Worm (Caenorhabditis elegans) whole organism, L4 larva: Measurements from ENCODE around the gene mbf-1.

Experiments
- F37D6.2 ChIP-seq: sonication (generic microtip); optimal IDR thresholded peaks from 2 replicates; lab custom pipeline; 2016; ENCODE audit warnings: mild to moderate bottlenecking, missing genetic modification characterization, missing compliant biosample characterization
- F49E8.2 ChIP-seq: sonication (generic microtip); optimal IDR thresholded peaks from 2 replicates; lab custom pipeline; 2016; ENCODE audit warnings: missing compliant biosample characterization, mild to moderate bottlenecking, missing genetic modification characterization, borderline replicate concordance
- T20F7.1 ChIP-seq: fragments of 200-800 bp; sonication (Bioruptor generic); optimal IDR thresholded peaks from 2 replicates; lab custom pipeline; 2018; ENCODE audit warnings: mild to moderate bottlenecking, missing genetic modification characterization, missing compliant biosample characterization
- T26A8.4 ChIP-seq: fragments of 200-800 bp; sonication (Bioruptor generic); IDR thresholded peaks from 2 replicates; pipeline ENCODE4 v1.3.6; 2022; ENCODE audit warnings: missing genetic modification characterization, missing compliant biosample characterization
- Y105C5A.15 ChIP-seq: fragments of 200-800 bp; sonication (Bioruptor generic); IDR thresholded peaks from 2 replicates; pipeline ENCODE4 v1.3.6; 2022; ENCODE audit warnings: missing genetic modification characterization, missing compliant biosample characterization
- Y5F2A.4 ChIP-seq: fragments of 200-800 bp; sonication (Bioruptor generic); optimal IDR thresholded peaks from 2 replicates; lab custom pipeline; 2018; ENCODE audit warnings: mild to moderate bottlenecking, missing genetic modification characterization, missing compliant biosample characterization
- Y75B8A.6 ChIP-seq: fragments of 200-800 bp; sonication (Bioruptor generic); IDR thresholded peaks from 2 replicates; pipeline ENCODE4 v1.3.6; 2022; ENCODE audit warnings: missing genetic modification reagents, missing genetic modification characterization, missing compliant biosample characterization
- ZK337.2 ChIP-seq: fragments of 200-800 bp; sonication (Bioruptor generic); IDR thresholded peaks from 2 replicates; pipeline ENCODE4 v1.3.6; 2022; ENCODE audit warnings: missing genetic modification reagents, missing genetic modification characterization, missing compliant biosample characterization
- aha-1 ChIP-seq: fragments of 150-350 bp; peaks from one replicate; lab custom pipeline; 2014; ENCODE audit warnings: missing biosample characterization, missing genetic modification characterization
- aly-2 ChIP-seq: sonication (generic microtip); optimal IDR thresholded peaks from 2 replicates; lab custom pipeline; 2018; ENCODE audit warnings: missing biosample characterization, missing genetic modification characterization
- ama-1 ChIP-seq: fragments of 150-350 bp; optimal IDR thresholded peaks from 2 replicates; lab custom pipeline; 2014; ENCODE audit warnings: inconsistent platforms, mixed read lengths
- arid-1 ChIP-seq: fragments of 200-800 bp; sonication (Bioruptor generic); conservative IDR thresholded peaks from 2 replicates; pipeline ENCODE4 v1.3.6; 2022; ENCODE audit warnings: missing genetic modification reagents, missing genetic modification characterization, missing compliant biosample characterization
- ceh-28 ChIP-seq: fragments of 150-350 bp; optimal IDR thresholded peaks from 2 replicates; lab custom pipeline; 2014; ENCODE audit warnings: missing biosample characterization, missing genetic modification reagents, missing genetic modification characterization
- ctbp-1 ChIP-seq: fragments of 200-800 bp; sonication (Bioruptor generic); IDR thresholded peaks from 2 replicates; pipeline ENCODE4 v1.3.6; 2022; ENCODE audit warnings: missing genetic modification reagents, missing genetic modification characterization, missing compliant biosample characterization
- daf-16 ChIP-seq, 3 experiments: sonication (generic microtip); optimal IDR thresholded peaks; 2 replicates each; lab custom pipeline; 2016 to 2017; ENCODE audit warnings: missing genetic modification characterization in 3 of 3, missing genetic modification reagents in 3 of 3, mild to moderate bottlenecking in 2 of 3, missing compliant biosample characterization in 2 of 3, missing biosample characterization in 1 of 3, moderate library complexity in 1 of 3
- dmd-6 ChIP-seq: fragments of 200-800 bp; sonication (Bioruptor generic); IDR thresholded peaks from 2 replicates; pipeline ENCODE4 v1.3.6; 2022; ENCODE audit warnings: missing genetic modification reagents, missing genetic modification characterization, missing compliant biosample characterization
- dmd-9 ChIP-seq: fragments of 200-800 bp; sonication (Bioruptor generic); IDR thresholded peaks from 2 replicates; pipeline ENCODE4 v1.3.6; 2022; ENCODE audit warnings: missing genetic modification reagents, missing genetic modification characterization, missing compliant biosample characterization
- duxl-1 ChIP-seq: sonication (generic microtip); optimal IDR thresholded peaks from 2 replicates; lab custom pipeline; 2016; ENCODE audit warnings: mild to moderate bottlenecking, missing genetic modification characterization, moderate library complexity, missing compliant biosample characterization; ENCODE audit not compliant: poor library complexity
- egl-43 ChIP-seq: fragments of 200-800 bp; sonication (Bioruptor generic); IDR thresholded peaks from 2 replicates; pipeline ENCODE4 v1.3.6; 2022; ENCODE audit warnings: missing genetic modification reagents, missing genetic modification characterization, missing compliant biosample characterization
- gei-8 ChIP-seq: fragments of 200-800 bp; sonication (Bioruptor generic); optimal IDR thresholded peaks from 2 replicates; lab custom pipeline; 2018; ENCODE audit warnings: mild to moderate bottlenecking, missing genetic modification characterization, missing compliant biosample characterization
- hmg-1.1 ChIP-seq: fragments of 200-800 bp; sonication (Bioruptor generic); IDR thresholded peaks from 2 replicates; pipeline ENCODE4 v1.3.6; 2022; ENCODE audit warnings: missing genetic modification reagents, missing genetic modification characterization, missing compliant biosample characterization
- jun-1 ChIP-seq: fragments of 150-350 bp; optimal IDR thresholded peaks from 2 replicates; lab custom pipeline; 2014; ENCODE audit warnings: missing biosample characterization, missing genetic modification reagents, missing genetic modification characterization
- lin-15B ChIP-seq: fragments of 150-350 bp; sonication (generic microtip); optimal IDR thresholded peaks from 3 replicates; lab custom pipeline; 2014; ENCODE audit warnings: missing biosample characterization, missing genetic modification characterization
- lin-38 ChIP-seq: fragments of 200-800 bp; sonication (Bioruptor generic); IDR thresholded peaks from 2 replicates; pipeline ENCODE4 v1.3.6; 2022; ENCODE audit warnings: missing genetic modification reagents, missing genetic modification characterization, missing compliant biosample characterization
- lsy-2 ChIP-seq, 2 experiments: fragments of 150-350 bp in 1 of 2; sonication (generic microtip) in 1 of 2; optimal IDR thresholded peaks; 2 replicates each; lab custom pipeline; 2014 to 2017; ENCODE audit warnings: missing biosample characterization in 2 of 2, missing genetic modification characterization in 2 of 2
- madf-5 ChIP-seq, 2 experiments: fragments of 200-800 bp; sonication (Bioruptor generic); IDR thresholded peaks; 2 replicates each; pipeline ENCODE4 v1.3.6; 2022; ENCODE audit warnings: missing compliant biosample characterization in 2 of 2, missing genetic modification characterization in 2 of 2
- madf-9 ChIP-seq: fragments of 200-800 bp; sonication (Bioruptor generic); conservative IDR thresholded peaks from 2 replicates; pipeline ENCODE4 v1.3.6; 2022; ENCODE audit warnings: missing genetic modification reagents, missing genetic modification characterization, missing compliant biosample characterization
- mep-1 ChIP-seq: fragments of 150-350 bp; sonication (generic microtip); optimal IDR thresholded peaks from 3 replicates; lab custom pipeline; 2014; ENCODE audit warnings: missing biosample characterization, missing genetic modification characterization
- nhr-25 ChIP-seq: sonication (generic microtip); optimal IDR thresholded peaks from 2 replicates; lab custom pipeline; 2017; ENCODE audit warnings: missing genetic modification characterization, mild to moderate bottlenecking, missing compliant biosample characterization, antibody characterized with exemption, moderate library complexity, borderline replicate concordance; ENCODE audit not compliant: insufficient read depth
- nhr-28 ChIP-seq: fragments of 150-350 bp; optimal IDR thresholded peaks from 2 replicates; lab custom pipeline; 2014; ENCODE audit warnings: missing biosample characterization, missing genetic modification characterization
- nhr-41 ChIP-seq: fragments of 200-800 bp; sonication (Bioruptor generic); IDR thresholded peaks from 2 replicates; pipeline ENCODE4 v1.3.6; 2022; ENCODE audit warnings: missing genetic modification reagents, missing genetic modification characterization, missing compliant biosample characterization
- nhr-42 ChIP-seq: fragments of 200-800 bp; sonication (Bioruptor generic); IDR thresholded peaks from 2 replicates; pipeline ENCODE4 v1.3.6; 2022; ENCODE audit warnings: missing genetic modification characterization, missing compliant biosample characterization
- nhr-76 ChIP-seq: fragments of 150-350 bp; optimal IDR thresholded peaks from 2 replicates; lab custom pipeline; 2014; ENCODE audit warnings: missing biosample characterization, missing genetic modification characterization
- nhr-77 ChIP-seq: fragments of 150-350 bp; optimal IDR thresholded peaks from 2 replicates; lab custom pipeline; 2014; ENCODE audit warnings: missing biosample characterization, missing genetic modification characterization
- snpc-1.2 ChIP-seq: fragments of 200-800 bp; sonication (Bioruptor generic); IDR thresholded peaks from 2 replicates; pipeline ENCODE4 v1.3.6; 2022; ENCODE audit warnings: missing genetic modification reagents, missing genetic modification characterization, missing compliant biosample characterization
- spr-1 ChIP-seq: sonication (generic microtip); optimal IDR thresholded peaks from 2 replicates; lab custom pipeline; 2016; ENCODE audit warnings: mild to moderate bottlenecking, missing genetic modification characterization, missing compliant biosample characterization
- spr-3 ChIP-seq: fragments of 200-800 bp; sonication (Bioruptor generic); optimal IDR thresholded peaks from 2 replicates; lab custom pipeline; 2018; ENCODE audit warnings: mild to moderate bottlenecking, missing genetic modification characterization, missing compliant biosample characterization
- unc-39 ChIP-seq: sonication (generic microtip); optimal IDR thresholded peaks from 2 replicates; lab custom pipeline; 2017; ENCODE audit warnings: missing biosample characterization, missing genetic modification characterization
- zag-1 ChIP-seq: fragments of 150-350 bp; optimal IDR thresholded peaks from 2 replicates; lab custom pipeline; 2014; ENCODE audit warnings: missing biosample characterization, missing genetic modification characterization
- zfp-3 ChIP-seq: fragments of 200-800 bp; sonication (Bioruptor generic); conservative IDR thresholded peaks from 2 replicates; pipeline ENCODE4 v1.3.6; 2022; ENCODE audit warnings: missing genetic modification reagents, missing genetic modification characterization, missing compliant biosample characterization
- zip-2 ChIP-seq: fragments of 150-350 bp; optimal IDR thresholded peaks from 2 replicates; lab custom pipeline; 2014; ENCODE audit warnings: missing biosample characterization, missing genetic modification characterization

Gene mbf-1

ce11 chrIV:11480027-11480896, at the start of gene mbf-1, which contains the start of gene nse-4 (continued):
- TF ChIP-seq madf-5 (GFP tag; IDR thresholded peaks at IDR 0.05; lab: Robert Waterston, UW), result no peak
- TF ChIP-seq Y75B8A.6 (GFP tag; lab: Robert Waterston, UW), result no peak
- TF ChIP-seq ZK337.2 (GFP tag; lab: Robert Waterston, UW), result no peak
- TF ChIP-seq gei-8 (GFP tag; lab: Kevin White, UChicago), result no peak
- TF ChIP-seq aha-1 (tag; lab: Kevin White, UChicago), result peak; percentile 80
- peak in 1 of 2 experiments; percentile 78 for TF ChIP-seq lsy-2 (tag; optimal IDR thresholded peaks at IDR 0.05; lab: Kevin White, UChicago)
- TF ChIP-seq dmd-6 (GFP tag; lab: Robert Waterston, UW), result peak; percentile 37; the same call in 1 of the 2 replicates
- no peak for TF ChIP-seq nhr-76 (tag; lab: Kevin White, UChicago)
- no peak for TF ChIP-seq jun-1
- TF ChIP-seq lin-38 (GFP tag; lab: Robert Waterston, UW), result peak; percentile 69
- TF ChIP-seq zag-1 (tag; lab: Kevin White, UChicago), result no peak
- TF ChIP-seq ctbp-1 (GFP tag; lab: Robert Waterston, UW), result 0 out of 2 replicates have a peak, but pooled peaks have one; percentile 10
- TF ChIP-seq madf-9 (GFP tag; lab: Robert Waterston, UW), result no peak
- no peak for TF ChIP-seq ama-1 (lab: Kevin White, UChicago)
- TF ChIP-seq egl-43 (GFP tag; lab: Robert Waterston, UW), result no peak
- no peak for TF ChIP-seq F37D6.2
- peak; percentile 23 for TF ChIP-seq nhr-28 (tag; lab: Kevin White, UChicago)
- TF ChIP-seq Y5F2A.4 (GFP tag; lab: Kevin White, UChicago), result no peak
- TF ChIP-seq snpc-1.2 (GFP tag; lab: Robert Waterston, UW), result no peak
- TF ChIP-seq duxl-1 (tag; lab: Kevin White, UChicago), result no peak
- TF ChIP-seq nhr-25 (tag; lab: Kevin White, UChicago), result no peak

ce11 chrIV:11527752-11528151, 47.6 kb upstream of the mbf-1 start, which contains the start of gene M04B2.2:
Gene M04B2.2, plus strand, starts transcription at chrIV:11528052.
- TF ChIP-seq aly-2 (tag; lab: Kevin White, UChicago), result peak; percentile 52
- TF ChIP-seq lin-15B (tag; lab: Kevin White, UChicago), result no peak
- peak; percentile 47 for TF ChIP-seq aha-1 (tag; lab: Kevin White, UChicago)
- peak; percentile 56 for TF ChIP-seq ama-1 (lab: Kevin White, UChicago)
- TF ChIP-seq madf-5 (GFP tag; IDR thresholded peaks at IDR 0.05; lab: Robert Waterston, UW), result no peak
- peak; percentile 67 for TF ChIP-seq mep-1 (tag; lab: Kevin White, UChicago)

ce11 chrIV:11526189-11526588, 46.0 kb upstream of the mbf-1 start:
- TF ChIP-seq egl-43 (GFP tag; lab: Robert Waterston, UW) (0 out of 2 replicates have a peak, but pooled peaks have one; percentile 2), nhr-42 (no peak), daf-16 (GFP tag; optimal IDR thresholded peaks at IDR 0.05; lab: Kevin White, UChicago) (no peak), daf-16 (tag; optimal IDR thresholded peaks at IDR 0.05; lab: Kevin White, UChicago) (no peak)

ce11 chrIV:11524241-11524692, 44.1 kb upstream of the mbf-1 start, which contains the start of gene mep-1:
Gene mep-1, plus strand, starts transcription at chrIV:11524642.
- peak; percentile 57 for TF ChIP-seq T26A8.4
- 0 out of 2 replicates have a peak, but pooled peaks have one; percentile 66 for TF ChIP-seq nhr-42
- TF ChIP-seq snpc-1.2 (GFP tag; lab: Robert Waterston, UW), result no peak
- TF ChIP-seq arid-1 (GFP tag; lab: Robert Waterston, UW), result 0 out of 2 replicates have a peak, but pooled peaks have one; percentile 24
- TF ChIP-seq dmd-9, result peak; percentile 58; the same call in 1 of the 2 replicates
- no peak for TF ChIP-seq nhr-41
- TF ChIP-seq zip-2 (tag; lab: Kevin White, UChicago), result no peak
- TF ChIP-seq nhr-77 (tag; lab: Kevin White, UChicago), result peak; percentile 12
- TF ChIP-seq unc-39 (tag; lab: Kevin White, UChicago), result no peak
- TF ChIP-seq ceh-28 (tag; lab: Kevin White, UChicago), result no peak
- TF ChIP-seq spr-1, result no peak
- TF ChIP-seq lin-38 (GFP tag; lab: Robert Waterston, UW), result peak; percentile 66
- no peak for TF ChIP-seq spr-3
- TF ChIP-seq hmg-1.1 (GFP tag; lab: Robert Waterston, UW), result peak; percentile 84
- TF ChIP-seq nhr-76 (tag; lab: Kevin White, UChicago), result no peak
- TF ChIP-seq T20F7.1 (GFP tag; lab: Kevin White, UChicago), result peak; percentile 62
- TF ChIP-seq Y105C5A.15 (GFP tag; lab: Robert Waterston, UW), result no peak
- TF ChIP-seq F49E8.2 (tag; lab: Kevin White, UChicago), result no peak
- TF ChIP-seq mep-1 (tag; lab: Kevin White, UChicago), result peak; percentile 97
- TF ChIP-seq zfp-3 (GFP tag; lab: Robert Waterston, UW), result no peak
- no peak for TF ChIP-seq ZK337.2 (GFP tag; lab: Robert Waterston, UW)
